Fruit fly (Drosophila melanogaster): ENCODE measurements around the gene CG6073.

DNA sequence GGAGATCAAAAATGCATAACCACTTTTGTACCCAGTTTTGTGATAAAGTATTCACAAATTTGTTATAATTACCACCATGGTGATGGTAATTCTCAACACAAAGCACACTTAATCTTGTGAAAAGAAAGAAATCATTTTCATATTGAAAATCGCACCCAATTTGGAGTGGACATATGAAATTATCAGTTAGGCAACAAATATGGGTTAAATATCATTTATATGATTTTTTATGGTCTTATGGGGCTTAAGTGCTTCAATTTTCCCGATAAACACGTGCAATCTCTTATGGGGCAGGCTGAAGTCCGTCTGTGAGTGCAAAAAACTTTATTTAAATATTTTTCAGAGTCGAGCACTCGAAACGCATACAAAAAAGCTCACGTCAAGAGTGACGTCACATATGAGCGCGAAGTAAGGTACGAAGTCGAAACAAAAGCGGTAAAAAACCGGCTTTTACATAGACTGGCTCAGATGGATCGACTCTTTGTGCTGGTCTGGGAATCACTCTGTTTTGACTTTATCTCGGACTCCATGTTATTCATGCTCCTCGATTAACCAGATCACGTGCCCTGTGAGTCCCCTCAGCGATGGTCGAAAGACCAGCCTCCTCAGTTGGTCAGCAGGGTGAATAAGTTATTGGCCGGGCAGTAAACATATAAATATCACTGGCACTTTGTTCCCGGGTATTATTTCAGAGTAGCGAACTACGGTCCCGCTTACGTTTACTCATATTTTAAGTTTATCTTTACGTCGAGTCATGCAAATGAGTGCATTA, 38.1 kb upstream of the CG6073 start:
- TF ChIP-seq CG8478 (optimal IDR thresholded peaks at IDR 0.05) (no peak), usp (GFP tag; optimal IDR thresholded peaks at IDR 0.05) (no peak), EcR (GFP tag; optimal IDR thresholded peaks at IDR 0.05) (no peak), Dll (optimal IDR thresholded peaks at IDR 0.05) (no peak)

Data from whole organism.